Worm (Caenorhabditis elegans) whole organism, midembryonic: ENCODE results near the gene nfu-1.

Source experiments
- T22C8.4 ChIP-seq: fragments of 200-800 bp; sonication (Bioruptor generic); IDR thresholded peaks from 2 replicates; pipeline ENCODE4 v1.3.6; 2022; ENCODE audit warnings: missing genetic modification characterization, missing compliant biosample characterization
- flt-1 ChIP-seq: fragments of 200-800 bp; sonication (Bioruptor generic); IDR thresholded peaks from 2 replicates; pipeline ENCODE4 v1.3.6; 2022; ENCODE audit warnings: missing genetic modification characterization, missing compliant biosample characterization
- med-1 ChIP-seq: sonication (generic microtip); optimal IDR thresholded peaks from 2 replicates; lab custom pipeline; 2017; ENCODE audit warnings: missing genetic modification characterization, mild to moderate bottlenecking, missing compliant biosample characterization, antibody characterized with exemption, missing genetic modification reagents; ENCODE audit not compliant: insufficient read depth
- tab-1 ChIP-seq: fragments of 200-800 bp; sonication (Bioruptor generic); IDR thresholded peaks from 2 replicates; pipeline ENCODE4 v1.3.6; 2022; ENCODE audit warnings: missing genetic modification characterization, missing compliant biosample characterization
- ztf-23 ChIP-seq: fragments of 200-800 bp; sonication (Bioruptor generic); IDR thresholded peaks from 2 replicates; pipeline ENCODE4 v1.3.6; 2022; ENCODE audit warnings: missing genetic modification reagents, missing genetic modification characterization, missing compliant biosample characterization
- ztf-29 ChIP-seq: fragments of 200-800 bp; sonication (Bioruptor generic); IDR thresholded peaks from 2 replicates; pipeline ENCODE4 v1.3.6; 2022; ENCODE audit warnings: missing genetic modification reagents, missing genetic modification characterization, missing compliant biosample characterization

DNA sequence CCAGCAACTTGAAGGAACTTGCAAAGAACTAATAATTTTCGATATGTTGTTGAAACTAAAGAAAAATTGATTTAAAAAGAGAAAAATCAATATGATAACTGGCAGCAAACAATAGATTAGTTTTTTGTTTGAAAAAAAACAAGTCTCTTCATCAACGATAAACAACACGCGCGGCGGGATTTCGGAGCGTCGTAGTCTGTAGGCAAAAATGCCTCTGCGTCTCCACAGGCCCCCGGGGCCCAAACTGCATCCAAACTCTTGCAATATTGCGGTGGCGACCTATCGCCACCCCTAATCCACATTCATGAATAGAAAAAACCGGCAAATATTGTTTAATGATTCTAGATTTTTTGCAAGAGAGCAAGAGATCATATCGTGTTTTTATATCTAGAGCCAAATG, 37.9 kb downstream of the nfu-1 start:
- TF ChIP-seq tab-1, result no peak
- no peak for TF ChIP-seq T22C8.4 (GFP tag; lab: Robert Waterston, UW)
- TF ChIP-seq flt-1, result no peak
- no peak for TF ChIP-seq med-1
- TF ChIP-seq ztf-23, result no peak
- TF ChIP-seq ztf-29 (GFP tag; lab: Robert Waterston, UW), result no peak
